Fruit fly (Drosophila melanogaster): ENCODE data around the gene CG43091.

CG43091 gene

DNA sequence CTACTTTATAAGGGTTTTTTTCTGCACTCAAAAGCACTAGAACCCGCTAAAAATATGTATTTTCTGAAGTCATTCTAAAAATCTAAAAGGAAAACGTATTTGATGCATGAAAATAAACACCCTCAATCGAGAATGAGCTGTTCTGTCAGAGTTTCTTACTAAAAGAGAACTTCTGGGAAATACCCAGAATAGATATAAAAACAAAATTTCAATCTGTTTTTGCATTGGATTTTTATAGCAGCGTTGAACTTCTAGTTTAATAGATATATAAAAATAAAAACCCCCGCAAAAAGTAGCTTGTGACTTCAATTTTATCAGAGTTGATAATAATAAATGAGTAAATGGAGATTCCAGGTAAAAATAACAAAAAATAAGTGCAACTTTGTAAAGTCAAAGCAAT is 50.1 kb downstream of the CG43091 start:
- TF ChIP-seq CG6276 (GFP tag; optimal IDR thresholded peaks at IDR 0.05) (no peak), CG6854 (GFP tag; optimal IDR thresholded peaks at IDR 0.05) (no peak), Eip75B (GFP tag; optimal IDR thresholded peaks at IDR 0.05) (no peak), CG11294 (GFP tag; IDR thresholded peaks at IDR 0.05) (no peak), Hr39 (GFP tag; optimal IDR thresholded peaks at IDR 0.05) (no peak), Smox (GFP tag; optimal IDR thresholded peaks at IDR 0.05) (no peak), CG3032 (tag; optimal IDR thresholded peaks at IDR 0.05) (no peak), Lpt (GFP tag; optimal IDR thresholded peaks at IDR 0.05) (no peak), CG8119 (GFP tag; IDR thresholded peaks at IDR 0.05) (no peak), lz (GFP tag; optimal IDR thresholded peaks at IDR 0.05) (no peak), acj6 (GFP tag; optimal IDR thresholded peaks at IDR 0.05) (no peak), CG6792 (GFP tag; optimal IDR thresholded peaks at IDR 0.05) (no peak), Blimp-1 (GFP tag; optimal IDR thresholded peaks at IDR 0.05) (no peak), Hr38 (GFP tag; optimal IDR thresholded peaks at IDR 0.05) (no peak), CG6163 (GFP tag; IDR thresholded peaks at IDR 0.05) (no peak), CG8632 (GFP tag; optimal IDR thresholded peaks at IDR 0.05) (no peak), Eip93F (GFP tag; optimal IDR thresholded peaks at IDR 0.05) (no peak), CG10631 (GFP tag; optimal IDR thresholded peaks at IDR 0.05) (no peak)

Measured in whole organism, prepupa.